Worm (Caenorhabditis elegans) whole organism, early embryonic: ENCODE data around the gene sri-4.

Experiments used
- F13C5.2 ChIP-seq: sonication (generic microtip); optimal IDR thresholded peaks from 2 replicates; lab custom pipeline; 2017; ENCODE audit warnings: mild to moderate bottlenecking, missing genetic modification characterization, inconsistent platforms, missing compliant biosample characterization
- ama-1 ChIP-seq: fragments of 150-350 bp; optimal IDR thresholded peaks from 2 replicates; lab custom pipeline; 2014
- ceh-36 ChIP-seq: sonication (generic microtip); optimal IDR thresholded peaks from 2 replicates; lab custom pipeline; 2016; ENCODE audit warnings: missing genetic modification characterization, inconsistent platforms, missing compliant biosample characterization
- flt-1 ChIP-seq: fragments of 200-800 bp; sonication (Bioruptor generic); IDR thresholded peaks from 2 replicates; pipeline ENCODE4 v1.3.6; 2022; ENCODE audit warnings: missing genetic modification characterization, missing compliant biosample characterization
- hmbx-1 ChIP-seq: sonication (generic microtip); optimal IDR thresholded peaks from 2 replicates; lab custom pipeline; 2016; ENCODE audit warnings: mild to moderate bottlenecking, missing genetic modification characterization, missing compliant biosample characterization
- hnd-1 ChIP-seq: sonication (generic microtip); optimal IDR thresholded peaks from 2 replicates; lab custom pipeline; 2016; ENCODE audit warnings: missing genetic modification characterization, missing compliant biosample characterization
- pes-1 ChIP-seq: fragments of 200-800 bp; sonication (Bioruptor generic); IDR thresholded peaks from 2 replicates; pipeline ENCODE4 v1.3.6; 2022; ENCODE audit warnings: missing genetic modification reagents, missing genetic modification characterization, missing compliant biosample characterization
- scrt-1 ChIP-seq: fragments of 200-800 bp; sonication (Bioruptor generic); IDR thresholded peaks from 2 replicates; pipeline ENCODE4 v1.3.6; 2022; ENCODE audit warnings: missing genetic modification characterization, missing compliant biosample characterization
- tbx-11 ChIP-seq: fragments of 200-800 bp; sonication (Bioruptor generic); IDR thresholded peaks from 2 replicates; pipeline ENCODE4 v1.3.6; 2022; ENCODE audit warnings: missing genetic modification characterization, missing compliant biosample characterization

DNA sequence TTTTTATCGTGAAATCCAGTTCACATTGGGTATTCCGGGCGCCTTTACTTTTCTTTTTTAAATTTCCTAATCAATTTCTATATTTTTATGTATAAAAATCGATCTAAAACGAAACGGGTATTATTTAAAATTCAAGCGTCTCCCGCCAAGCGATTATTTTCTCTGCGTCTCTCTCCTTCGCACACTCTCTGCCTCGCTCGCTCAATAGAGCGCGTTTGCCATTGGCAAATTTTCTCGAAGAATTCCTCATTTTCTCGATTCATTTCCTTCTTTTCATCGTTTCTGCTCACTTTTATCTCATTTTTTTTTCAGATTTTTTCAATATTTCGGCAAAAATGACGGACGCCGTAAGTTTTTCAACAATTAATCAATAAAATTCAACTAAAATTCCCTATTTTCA, 25.1 kb downstream of the sri-4 start, which contains the start of gene sti-1:
- TF ChIP-seq flt-1 (GFP tag; lab: Robert Waterston, UW) (no peak), scrt-1 (GFP tag; lab: Robert Waterston, UW) (no peak), ceh-36 (tag; lab: Kevin White, UChicago) (no peak), ama-1 (lab: Kevin White, UChicago) (no peak), hmbx-1 (tag; lab: Kevin White, UChicago) (no peak), pes-1 (GFP tag; lab: Robert Waterston, UW) (no peak), F13C5.2 (tag; lab: Kevin White, UChicago) (peak; percentile 34), hnd-1 (tag; lab: Kevin White, UChicago) (no peak), tbx-11 (GFP tag; lab: Robert Waterston, UW) (no peak)
